Worm (Caenorhabditis elegans): ENCODE results near the gene ZC239.3.

DNA sequence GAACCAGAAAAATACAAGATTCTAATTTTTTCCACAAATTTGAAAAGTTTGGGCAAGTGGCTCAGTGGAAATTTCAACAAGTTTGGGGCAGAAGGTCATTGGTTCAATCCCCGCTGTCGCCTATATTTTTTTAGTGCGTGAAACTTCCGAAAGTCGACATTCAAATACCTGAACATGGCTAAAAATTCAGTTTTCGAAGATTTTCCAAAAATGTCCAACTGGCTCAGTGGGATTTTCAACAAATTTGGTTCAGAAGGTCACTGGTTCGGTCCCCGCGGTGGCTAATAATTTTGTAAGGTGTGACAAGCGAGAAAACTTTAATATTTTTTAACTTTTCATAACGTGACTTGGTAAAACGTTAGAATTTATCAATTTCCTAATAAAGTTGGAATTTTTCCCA is 48.8 kb downstream of the ZC239.3 start:
- TF ChIP-seq ama-1 (optimal IDR thresholded peaks at IDR 0.05), result no peak
- no peak for TF ChIP-seq tbx-11 (GFP tag; IDR thresholded peaks at IDR 0.05)
- no peak for TF ChIP-seq sea-1 (GFP tag; conservative IDR thresholded peaks at IDR 0.05)
